Fruit fly (Drosophila melanogaster) Kc167 (cell line): ENCODE results near the gene fd3F.

Source experiments
- Myc ChIP-seq: fragments of >200 bp; optimal IDR thresholded peaks from 2 replicates; lab custom pipeline; 2017; ENCODE audit warnings: missing external identifiers
- Sin3A ChIP-seq: fragments of >200 bp; optimal IDR thresholded peaks from 2 replicates; lab custom pipeline; 2018; ENCODE audit warnings: missing external identifiers
- h ChIP-seq: fragments of >200 bp; optimal IDR thresholded peaks from 3 replicates; lab custom pipeline; 2018; ENCODE audit warnings: missing external identifiers
- psq ChIP-seq: fragments of >200 bp; optimal IDR thresholded peaks from 2 replicates; lab custom pipeline; 2017; ENCODE audit warnings: missing external identifiers

- TF ChIP-seq h: no peak
- no peak for TF ChIP-seq Myc
- no peak for TF ChIP-seq psq (lab: Kevin White, UChicago)
- no peak for TF ChIP-seq Sin3A (lab: Kevin White, UChicago)
Observed at dm6 chrX:3775822-3776668, 26.1 kb upstream of the fd3F start.
